Fruit fly (Drosophila melanogaster) whole organism, prepupa: ENCODE measurements around the gene CG3081.
A peak's percentile ranks its signal among the peaks of the same experiment; 100 is the strongest.

Experiments used
- Blimp-1 ChIP-seq: fragments of 200-800 bp; sonication (Bioruptor generic); optimal IDR thresholded peaks from 3 replicates; lab custom pipeline; 2017; ENCODE audit warnings: missing biosample characterization, missing genetic modification characterization, mild to moderate bottlenecking, moderate library complexity, missing genetic modification reagents
- CG10631 ChIP-seq: fragments of 200-800 bp; sonication (Bioruptor generic); optimal IDR thresholded peaks from 2 replicates; lab custom pipeline; 2016; ENCODE audit warnings: missing biosample characterization, missing genetic modification characterization
- CG10669 ChIP-seq: fragments of 200-800 bp; sonication (Bioruptor generic); optimal IDR thresholded peaks from 3 replicates; lab custom pipeline; 2018; ENCODE audit warnings: missing biosample characterization, mild to moderate bottlenecking, missing genetic modification characterization, moderate library complexity
- CG11762 ChIP-seq: fragments of 200-800 bp; sonication (Bioruptor generic); optimal IDR thresholded peaks from 3 replicates; lab custom pipeline; 2016; ENCODE audit warnings: missing biosample characterization, missing genetic modification characterization; ENCODE audit not compliant: insufficient read depth
- CG1621 ChIP-seq: fragments of 200-800 bp; sonication (Bioruptor generic); optimal IDR thresholded peaks from 3 replicates; lab custom pipeline; 2018; ENCODE audit warnings: missing biosample characterization, mild to moderate bottlenecking, missing genetic modification characterization
- CG16779 ChIP-seq: fragments of 200-800 bp; sonication (Bioruptor generic); optimal IDR thresholded peaks from 3 replicates; lab custom pipeline; 2017; ENCODE audit warnings: missing biosample characterization, mild to moderate bottlenecking, missing genetic modification characterization
- CG31627 ChIP-seq: fragments of 200-800 bp; sonication (Bioruptor generic); optimal IDR thresholded peaks from 3 replicates; lab custom pipeline; 2016; ENCODE audit warnings: missing biosample characterization, missing genetic modification characterization
- CG32006 ChIP-seq: fragments of 200-800 bp; sonication (Bioruptor generic); optimal IDR thresholded peaks from 3 replicates; lab custom pipeline; 2017; ENCODE audit warnings: missing biosample characterization, mild to moderate bottlenecking, missing genetic modification characterization
- CG34406 ChIP-seq: fragments of 200-800 bp; sonication (Bioruptor generic); optimal IDR thresholded peaks from 3 replicates; lab custom pipeline; 2016; ENCODE audit warnings: missing biosample characterization, missing genetic modification characterization
- CG4318 ChIP-seq: fragments of 200-800 bp; sonication (Bioruptor generic); optimal IDR thresholded peaks from 3 replicates; lab custom pipeline; 2017; ENCODE audit warnings: missing biosample characterization, mild to moderate bottlenecking, missing genetic modification characterization
- CG6276 ChIP-seq: fragments of 200-800 bp; sonication (Bioruptor generic); optimal IDR thresholded peaks from 2 replicates; lab custom pipeline; 2017; ENCODE audit warnings: missing biosample characterization, mild to moderate bottlenecking, missing genetic modification characterization
- CG6792 ChIP-seq: fragments of 200-800 bp; sonication (Bioruptor generic); optimal IDR thresholded peaks from 3 replicates; lab custom pipeline; 2016; ENCODE audit warnings: missing biosample characterization, missing genetic modification characterization
- CG6808 ChIP-seq: fragments of 200-800 bp; sonication (Bioruptor generic); optimal IDR thresholded peaks from 3 replicates; lab custom pipeline; 2017; ENCODE audit warnings: missing biosample characterization, missing genetic modification characterization, mild to moderate bottlenecking, moderate library complexity, missing genetic modification reagents
- CG7368 ChIP-seq: fragments of 200-800 bp; sonication (Bioruptor generic); optimal IDR thresholded peaks from 3 replicates; lab custom pipeline; 2016; ENCODE audit warnings: missing biosample characterization, missing genetic modification characterization
- CG8119 ChIP-seq: fragments of 200-800 bp; sonication (Bioruptor generic); IDR thresholded peaks from 3 replicates; pipeline ENCODE4 v1.3.6; 2022; ENCODE audit warnings: missing biosample characterization, missing genetic modification characterization
- CG8319 ChIP-seq: fragments of 200-800 bp; sonication (Bioruptor generic); optimal IDR thresholded peaks from 3 replicates; lab custom pipeline; 2016; ENCODE audit warnings: missing biosample characterization, missing genetic modification characterization
- CG8632 ChIP-seq: fragments of 200-800 bp; sonication (Bioruptor generic); optimal IDR thresholded peaks from 3 replicates; lab custom pipeline; 2016; ENCODE audit warnings: missing biosample characterization, missing genetic modification characterization
- CG9139 ChIP-seq: fragments of 200-800 bp; sonication (Bioruptor generic); optimal IDR thresholded peaks from 3 replicates; lab custom pipeline; 2017; ENCODE audit warnings: missing biosample characterization, mild to moderate bottlenecking, missing genetic modification characterization
- Eip75B ChIP-seq: fragments of 200-800 bp; sonication (Bioruptor generic); optimal IDR thresholded peaks from 3 replicates; lab custom pipeline; 2016; ENCODE audit warnings: missing biosample characterization, missing genetic modification characterization
- Eip78C ChIP-seq: fragments of 200-800 bp; sonication (Bioruptor generic); peaks from one replicate; lab custom pipeline; 2016; ENCODE audit warnings: missing biosample characterization, missing genetic modification characterization
- Eip93F ChIP-seq: fragments of 200-800 bp; sonication (Bioruptor generic); optimal IDR thresholded peaks from 2 replicates; lab custom pipeline; 2016; ENCODE audit warnings: missing biosample characterization, mild to moderate bottlenecking, missing genetic modification characterization
- Ets21C ChIP-seq: fragments of 200-800 bp; sonication (Bioruptor generic); optimal IDR thresholded peaks from 3 replicates; lab custom pipeline; 2016; ENCODE audit warnings: missing biosample characterization, missing genetic modification characterization
- Ets96B ChIP-seq: fragments of 200-800 bp; optimal IDR thresholded peaks from 2 replicates; lab custom pipeline; 2019; ENCODE audit warnings: missing biosample characterization, mild to moderate bottlenecking, missing genetic modification characterization, moderate library complexity
- Gug ChIP-seq: fragments of 200-800 bp; sonication (Bioruptor generic); IDR thresholded peaks from 2 replicates; pipeline ENCODE4 v1.3.6; 2022; ENCODE audit warnings: missing biosample characterization, missing genetic modification characterization
- Hr38 ChIP-seq: sonication (Bioruptor generic); optimal IDR thresholded peaks from 2 replicates; lab custom pipeline; 2016; ENCODE audit warnings: missing biosample characterization, missing genetic modification characterization
- Hr4 ChIP-seq: fragments of 200-800 bp; sonication (Bioruptor generic); optimal IDR thresholded peaks from 3 replicates; lab custom pipeline; 2016; ENCODE audit warnings: missing biosample characterization, missing genetic modification characterization
- Lpt ChIP-seq: fragments of 200-800 bp; sonication (Bioruptor generic); optimal IDR thresholded peaks from 3 replicates; lab custom pipeline; 2016; ENCODE audit warnings: missing biosample characterization, missing genetic modification characterization
- Met ChIP-seq: fragments of 200-800 bp; sonication (Bioruptor generic); optimal IDR thresholded peaks from 3 replicates; lab custom pipeline; 2016; ENCODE audit warnings: missing biosample characterization, missing genetic modification characterization
- Smox ChIP-seq: fragments of 200-800 bp; sonication (Bioruptor generic); optimal IDR thresholded peaks from 3 replicates; lab custom pipeline; 2016; ENCODE audit warnings: missing biosample characterization, missing genetic modification characterization
- Sox14 ChIP-seq: fragments of 200-800 bp; sonication (Bioruptor generic); optimal IDR thresholded peaks from 3 replicates; lab custom pipeline; 2016; ENCODE audit warnings: missing biosample characterization, missing genetic modification characterization
- Sox15 ChIP-seq: fragments of 200-800 bp; sonication (Bioruptor generic); optimal IDR thresholded peaks from 3 replicates; lab custom pipeline; 2016; ENCODE audit warnings: missing biosample characterization, missing genetic modification characterization
- achi ChIP-seq: fragments of 200-800 bp; sonication (Bioruptor generic); optimal IDR thresholded peaks from 3 replicates; lab custom pipeline; 2016; ENCODE audit warnings: missing biosample characterization, missing genetic modification characterization
- acj6 ChIP-seq: fragments of 200-800 bp; sonication (Bioruptor generic); optimal IDR thresholded peaks from 3 replicates; lab custom pipeline; 2016; ENCODE audit warnings: missing biosample characterization, missing genetic modification characterization
- cyc ChIP-seq: fragments of 200-800 bp; sonication (Bioruptor generic); optimal IDR thresholded peaks from 3 replicates; lab custom pipeline; 2016; ENCODE audit warnings: missing biosample characterization, missing genetic modification characterization
- dac ChIP-seq: fragments of 200-800 bp; sonication (Bioruptor generic); optimal IDR thresholded peaks from 2 replicates; lab custom pipeline; 2017; ENCODE audit warnings: missing biosample characterization, mild to moderate bottlenecking, missing genetic modification characterization
- dsx ChIP-seq: fragments of 200-800 bp; optimal IDR thresholded peaks from 3 replicates; lab custom pipeline; 2019; ENCODE audit warnings: missing biosample characterization, mild to moderate bottlenecking, missing genetic modification characterization, moderate library complexity; ENCODE audit not compliant: poor library complexity, severe bottlenecking
- fd59A ChIP-seq: fragments of 200-800 bp; sonication (Bioruptor generic); optimal IDR thresholded peaks from 2 replicates; lab custom pipeline; 2017; ENCODE audit warnings: missing biosample characterization, mild to moderate bottlenecking, missing genetic modification characterization, missing genetic modification reagents
- fd85E ChIP-seq: fragments of 200-800 bp; sonication (Bioruptor generic); optimal IDR thresholded peaks from 3 replicates; lab custom pipeline; 2016; ENCODE audit warnings: missing biosample characterization, missing genetic modification characterization
- fkh ChIP-seq: fragments of 200-800 bp; sonication (Bioruptor generic); optimal IDR thresholded peaks from 3 replicates; lab custom pipeline; 2017; ENCODE audit warnings: missing biosample characterization, mild to moderate bottlenecking, missing genetic modification characterization, moderate library complexity
- lz ChIP-seq: fragments of 200-800 bp; sonication (Bioruptor generic); optimal IDR thresholded peaks from 3 replicates; lab custom pipeline; 2016; ENCODE audit warnings: missing biosample characterization, missing genetic modification characterization
- net ChIP-seq: fragments of 200-800 bp; sonication (Bioruptor generic); optimal IDR thresholded peaks from 3 replicates; lab custom pipeline; 2016; ENCODE audit warnings: missing biosample characterization, missing genetic modification characterization
- pdm3 ChIP-seq: fragments of 200-800 bp; sonication (Bioruptor generic); optimal IDR thresholded peaks from 3 replicates; lab custom pipeline; 2016; ENCODE audit warnings: missing biosample characterization, missing genetic modification characterization
- salr ChIP-seq, 2 experiments: fragments of 200-800 bp; sonication (Bioruptor generic); optimal IDR thresholded peaks; 3 replicates each; lab custom pipeline; 2016 to 2018; ENCODE audit warnings: missing biosample characterization in 2 of 2, missing genetic modification characterization in 2 of 2, mild to moderate bottlenecking in 1 of 2
- spab ChIP-seq: fragments of 200-800 bp; sonication (Bioruptor generic); optimal IDR thresholded peaks from 2 replicates; lab custom pipeline; 2017; ENCODE audit warnings: missing biosample characterization, mild to moderate bottlenecking, missing genetic modification characterization, missing genetic modification reagents
- ss ChIP-seq, 2 experiments: fragments of 200-800 bp; sonication (Bioruptor generic); optimal IDR thresholded peaks; 2 replicates in 1 of 2; 3 replicates in 1 of 2; lab custom pipeline; 2017 to 2018; ENCODE audit warnings: mild to moderate bottlenecking in 2 of 2, missing biosample characterization in 2 of 2, missing genetic modification characterization in 2 of 2, moderate library complexity in 1 of 2
- svp ChIP-seq: fragments of 200-800 bp; sonication (Bioruptor generic); peaks from one replicate; lab custom pipeline; 2016; ENCODE audit warnings: missing biosample characterization, missing genetic modification characterization
- topi ChIP-seq: fragments of 200-800 bp; sonication (Bioruptor generic); optimal IDR thresholded peaks from 3 replicates; lab custom pipeline; 2016; ENCODE audit warnings: missing biosample characterization, missing genetic modification characterization
- vri ChIP-seq: fragments of 200-800 bp; sonication (Bioruptor generic); optimal IDR thresholded peaks from 3 replicates; lab custom pipeline; 2016; ENCODE audit warnings: missing biosample characterization, mild to moderate bottlenecking, missing genetic modification characterization

The CG3081 gene

DNA sequence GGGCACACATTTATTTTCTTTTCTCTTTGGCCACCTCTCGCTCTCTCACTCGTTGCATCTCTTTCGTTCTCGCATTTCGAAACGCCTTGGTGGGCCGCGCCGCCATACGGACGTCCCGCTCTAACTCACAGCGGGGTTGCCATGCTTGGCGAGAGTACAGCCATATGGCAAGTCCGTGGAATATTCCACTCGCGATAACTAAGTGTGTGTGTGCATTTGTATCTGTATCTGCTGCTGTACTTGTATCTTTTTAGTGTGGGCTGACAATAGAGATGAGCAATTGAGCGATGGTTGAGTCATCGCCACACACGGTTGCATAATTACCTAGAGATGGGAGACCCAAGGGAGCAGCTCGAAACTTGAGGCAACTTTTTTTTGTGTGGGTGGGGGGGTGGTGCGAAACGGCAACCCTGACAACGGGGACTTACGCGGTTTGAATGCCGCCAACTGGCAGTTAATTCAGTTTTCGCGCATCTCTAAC is 40.7 kb upstream of the CG3081 start (continued):
- peak; percentile 32 for TF ChIP-seq CG9139 (GFP tag; lab: Kevin White, UChicago)
- peak; percentile 74 for TF ChIP-seq Hr4 (GFP tag; lab: Kevin White, UChicago)
- TF ChIP-seq CG11762 (GFP tag; lab: Kevin White, UChicago) = peak; percentile 8
- peak; percentile 80 for TF ChIP-seq CG6792 (GFP tag; lab: Kevin White, UChicago)
- peak; percentile 79 for TF ChIP-seq acj6 (GFP tag; lab: Kevin White, UChicago)
- TF ChIP-seq CG32006 = peak; percentile 75
- peak; percentile 77 for TF ChIP-seq CG8632
- peak; percentile 90 for TF ChIP-seq Eip78C (GFP tag; lab: Kevin White, UChicago)
- peak; percentile 99 for TF ChIP-seq vri (GFP tag; lab: Kevin White, UChicago)
- peak; percentile 82 for TF ChIP-seq Ets21C
- peak; percentile 69 for TF ChIP-seq dsx
- peak; percentile 72 for TF ChIP-seq CG6276 (GFP tag; lab: Kevin White, UChicago)
- TF ChIP-seq Eip93F (GFP tag; lab: Kevin White, UChicago) = peak; percentile 36
- TF ChIP-seq fkh (GFP tag; lab: Kevin White, UChicago) = peak; percentile 89

DNA sequence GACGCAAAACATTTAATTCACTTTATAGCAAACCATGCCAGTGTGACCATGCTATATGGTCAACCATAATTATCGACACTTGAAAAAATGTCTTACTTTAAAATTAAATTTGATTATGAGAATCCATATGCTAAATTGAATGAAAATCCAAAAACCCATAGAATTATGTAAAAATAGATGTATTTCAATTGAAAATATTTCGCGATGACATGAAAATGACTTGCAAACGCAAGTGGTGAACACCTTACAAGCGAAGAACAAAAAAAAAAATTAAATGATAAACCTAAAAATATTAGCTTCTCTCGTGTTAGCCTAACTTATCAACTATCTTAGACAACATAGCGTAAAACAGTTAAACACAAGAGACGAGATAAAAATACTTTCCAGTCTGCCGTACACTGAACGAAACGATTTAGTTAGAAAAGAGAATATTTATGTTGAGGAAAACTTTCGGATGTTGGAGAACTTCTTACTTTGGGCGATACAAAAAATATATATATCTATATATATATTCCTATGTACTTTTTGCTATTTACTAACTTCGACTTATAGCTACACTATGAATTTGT is 36.1 kb upstream of the CG3081 start:
- TF ChIP-seq spab (GFP tag; lab: Kevin White, UChicago) (no peak), CG10669 (peak; percentile 51), CG34406 (GFP tag; lab: Kevin White, UChicago) (peak; percentile 46), Hr4 (GFP tag; lab: Kevin White, UChicago) (peak; percentile 64), salr (GFP tag; optimal IDR thresholded peaks at IDR 0.05; lab: Kevin White, UChicago) (peak in 1 of 2 experiments; percentile 57), Sox15 (GFP tag; lab: Kevin White, UChicago) (peak; percentile 38), CG8632 (peak; percentile 43), CG7368 (GFP tag; lab: Kevin White, UChicago) (no peak), achi (GFP tag; lab: Kevin White, UChicago) (peak; percentile 49), svp (peak; percentile 81), CG4318 (GFP tag; lab: Kevin White, UChicago) (peak; percentile 31), net (peak; percentile 51), CG8119 (GFP tag; lab: Robert Waterston, UW) (peak; percentile 64), CG1621 (tag; lab: Kevin White, UChicago) (no peak), fd85E (GFP tag; lab: Kevin White, UChicago) (no peak), CG16779 (tag; lab: Kevin White, UChicago) (no peak), Sox14 (GFP tag; lab: Kevin White, UChicago) (peak; percentile 53), Smox (peak; percentile 74), Ets21C (peak; percentile 43), dac (peak; percentile 32), cyc (GFP tag; lab: Kevin White, UChicago) (peak; percentile 57), CG10631 (GFP tag; lab: Kevin White, UChicago) (peak; percentile 62), CG8319 (peak; percentile 37), topi (GFP tag; lab: Kevin White, UChicago) (peak; percentile 64), Blimp-1 (GFP tag; lab: Kevin White, UChicago) (no peak), CG31627 (GFP tag; lab: Kevin White, UChicago) (peak; percentile 57), fd59A (GFP tag; lab: Kevin White, UChicago) (no peak), Met (GFP tag; lab: Kevin White, UChicago) (peak; percentile 62), acj6 (GFP tag; lab: Kevin White, UChicago) (peak; percentile 61), Eip78C (GFP tag; lab: Kevin White, UChicago) (peak; percentile 90), Ets96B (peak; percentile 38), Lpt (GFP tag; lab: Kevin White, UChicago) (peak; percentile 54), CG6808 (GFP tag; lab: Kevin White, UChicago) (peak; percentile 30), vri (GFP tag; lab: Kevin White, UChicago) (peak; percentile 29), lz (GFP tag; lab: Kevin White, UChicago) (peak; percentile 69), ss (GFP tag; optimal IDR thresholded peaks at IDR 0.05; lab: Kevin White, UChicago) (peak in 1 of 2 experiments; percentile 32), pdm3 (peak; percentile 69), Gug (GFP tag; lab: Robert Waterston, UW) (peak; percentile 67), Hr38 (GFP tag; lab: Kevin White, UChicago) (no peak), CG6792 (GFP tag; lab: Kevin White, UChicago) (peak; percentile 53), Eip75B (peak; percentile 44)
